Fruit fly (Drosophila melanogaster) whole organism, wandering third instar larva: ENCODE data around the gene CG32055.
A peak's percentile ranks its signal among the peaks of the same experiment; 100 is the strongest.

Experiments used
- Abd-B ChIP-seq: fragments of >200 bp; optimal IDR thresholded peaks from 2 replicates; lab custom pipeline; 2017; ENCODE audit warnings: missing biosample characterization, missing genetic modification characterization
- CG9705 ChIP-seq: fragments of 200-800 bp; sonication (Bioruptor generic); optimal IDR thresholded peaks from 2 replicates; lab custom pipeline; 2018; ENCODE audit warnings: missing biosample characterization, mild to moderate bottlenecking, missing genetic modification characterization
- Dfd ChIP-seq: fragments of >200 bp; optimal IDR thresholded peaks from 2 replicates; lab custom pipeline; 2017; ENCODE audit warnings: missing biosample characterization, missing genetic modification characterization
- Dif ChIP-seq: fragments of 200-275, 200-300 bp; sonication (Bioruptor generic); optimal IDR thresholded peaks from 2 replicates; lab custom pipeline; 2018; ENCODE audit warnings: missing biosample characterization, missing genetic modification characterization; ENCODE audit not compliant: partially characterized antibody
- HLH106 ChIP-seq: fragments of 200-800 bp; optimal IDR thresholded peaks from 3 replicates; lab custom pipeline; 2019; ENCODE audit warnings: missing biosample characterization, mild to moderate bottlenecking, missing genetic modification characterization, moderate library complexity
- Hnf4 ChIP-seq: fragments of 200-800 bp; sonication (Bioruptor generic); optimal IDR thresholded peaks from 2 replicates; lab custom pipeline; 2016; ENCODE audit warnings: missing biosample characterization, mild to moderate bottlenecking, missing genetic modification characterization
- Hr78 ChIP-seq: fragments of >200 bp; optimal IDR thresholded peaks from 2 replicates; lab custom pipeline; 2017; ENCODE audit warnings: missing biosample characterization, missing genetic modification characterization
- Hr83 ChIP-seq: fragments of 200-300 bp; sonication (Bioruptor generic); optimal IDR thresholded peaks from 2 replicates; lab custom pipeline; 2016; ENCODE audit warnings: missing biosample characterization, mild to moderate bottlenecking, missing genetic modification characterization, moderate library complexity; ENCODE audit not compliant: poor library complexity, severe bottlenecking
- Jra ChIP-seq: sonication (Bioruptor generic); optimal IDR thresholded peaks from 2 replicates; lab custom pipeline; 2016; ENCODE audit warnings: missing biosample characterization, missing genetic modification characterization
- N ChIP-seq: fragments of >200 bp; optimal IDR thresholded peaks from 2 replicates; lab custom pipeline; 2018; ENCODE audit warnings: missing biosample characterization, missing external identifiers, missing genetic modification characterization
- OdsH ChIP-seq: fragments of 200-800 bp; sonication (Bioruptor generic); optimal IDR thresholded peaks from 2 replicates; lab custom pipeline; 2016; ENCODE audit warnings: missing biosample characterization, mild to moderate bottlenecking, missing genetic modification characterization
- Sp1 ChIP-seq: fragments of 200-800 bp; sonication (Bioruptor generic); optimal IDR thresholded peaks from 3 replicates; lab custom pipeline; 2019; ENCODE audit warnings: missing biosample characterization, mild to moderate bottlenecking, missing genetic modification characterization, moderate library complexity
- br ChIP-seq: fragments of 200-800 bp; sonication (Bioruptor generic); optimal IDR thresholded peaks from 2 replicates; lab custom pipeline; 2016; ENCODE audit warnings: missing biosample characterization, missing genetic modification characterization
- brk ChIP-seq: fragments of 200-800 bp; sonication (Bioruptor generic); optimal IDR thresholded peaks from 2 replicates; lab custom pipeline; 2016; ENCODE audit warnings: missing biosample characterization, mild to moderate bottlenecking, missing genetic modification characterization
- dl ChIP-seq, 2 experiments: fragments of 175-275, 200-275 bp in 1 of 2; fragments of 200-275 bp in 1 of 2; sonication (Bioruptor generic); optimal IDR thresholded peaks; lab custom pipeline; 2018; ENCODE audit warnings: mild to moderate bottlenecking in 2 of 2, missing biosample characterization in 2 of 2, missing genetic modification characterization in 2 of 2, moderate library complexity in 2 of 2; ENCODE audit not compliant: partially characterized antibody in 2 of 2, insufficient read depth in 1 of 2
- dsf ChIP-seq: sonication (Bioruptor generic); optimal IDR thresholded peaks from 2 replicates; lab custom pipeline; 2016; ENCODE audit warnings: missing biosample characterization, missing genetic modification characterization, borderline replicate concordance
- ey ChIP-seq: fragments of 200-800 bp; sonication (Bioruptor generic); optimal IDR thresholded peaks from 2 replicates; lab custom pipeline; 2016; ENCODE audit warnings: missing biosample characterization, missing genetic modification characterization
- foxo ChIP-seq, 2 experiments: fragments of 200-800 bp; sonication (Bioruptor generic); optimal IDR thresholded peaks; 2 replicates in 1 of 2; 3 replicates in 1 of 2; lab custom pipeline; 2016 to 2017; ENCODE audit warnings: missing biosample characterization in 2 of 2, missing genetic modification characterization in 2 of 2
- fru ChIP-seq: fragments of 200-800 bp; sonication (Bioruptor generic); optimal IDR thresholded peaks from 3 replicates; lab custom pipeline; 2016; ENCODE audit warnings: missing biosample characterization, mild to moderate bottlenecking, missing genetic modification characterization
- jim ChIP-seq: fragments of 175-275, 200-325 bp; sonication (Bioruptor generic); optimal IDR thresholded peaks from 2 replicates; lab custom pipeline; 2016; ENCODE audit warnings: missing biosample characterization, mild to moderate bottlenecking, missing genetic modification characterization
- lola ChIP-seq: fragments of >200 bp; optimal IDR thresholded peaks from 2 replicates; lab custom pipeline; 2017; ENCODE audit warnings: missing biosample characterization, missing genetic modification characterization
- pan ChIP-seq: fragments of >200 bp; optimal IDR thresholded peaks from 2 replicates; lab custom pipeline; 2017
- psq ChIP-seq: fragments of 200-800 bp; sonication (Bioruptor generic); optimal IDR thresholded peaks from 3 replicates; lab custom pipeline; 2017; ENCODE audit warnings: missing biosample characterization, mild to moderate bottlenecking, missing genetic modification characterization, moderate library complexity
- rgr ChIP-seq: fragments of 200-800 bp; sonication (Bioruptor generic); optimal IDR thresholded peaks from 3 replicates; lab custom pipeline; 2016; ENCODE audit warnings: missing biosample characterization, mild to moderate bottlenecking, missing genetic modification characterization
- sage ChIP-seq: fragments of 200-800 bp; sonication (Bioruptor generic); optimal IDR thresholded peaks from 2 replicates; lab custom pipeline; 2016; ENCODE audit warnings: missing biosample characterization, mild to moderate bottlenecking, missing genetic modification characterization
- sv ChIP-seq: fragments of 200-800 bp; sonication (Bioruptor generic); optimal IDR thresholded peaks from 3 replicates; lab custom pipeline; 2016; ENCODE audit warnings: missing biosample characterization, missing genetic modification characterization
- tai ChIP-seq: sonication (Bioruptor generic); optimal IDR thresholded peaks from 2 replicates; lab custom pipeline; 2016; ENCODE audit warnings: missing biosample characterization, missing genetic modification characterization
- woc ChIP-seq: sonication (Bioruptor generic); optimal IDR thresholded peaks from 2 replicates; lab custom pipeline; 2016; ENCODE audit warnings: missing biosample characterization, mild to moderate bottlenecking, missing genetic modification characterization

CG32055 gene

dm6 chr3L:10244606-10245005 is 24.6 kb upstream of the CG32055 start, which contains the start of gene Or67c:
Gene Or67c (minus strand): TSS chr3L:10244706.
- TF ChIP-seq dsf (GFP tag; lab: Kevin White, UChicago) (no peak), foxo (GFP tag; optimal IDR thresholded peaks at IDR 0.05; lab: Kevin White, UChicago) (no peak), br (GFP tag; lab: Kevin White, UChicago) (no peak), woc (GFP tag; lab: Kevin White, UChicago) (no peak), Dif (GFP tag; lab: Kevin White, UChicago) (no peak), Sp1 (GFP tag; lab: Kevin White, UChicago) (no peak), pan (no peak), sage (no peak), CG9705 (GFP tag; lab: Kevin White, UChicago) (no peak), psq (GFP tag; lab: Kevin White, UChicago) (no peak), jim (GFP tag; lab: Kevin White, UChicago) (no peak), Hr83 (GFP tag; lab: Kevin White, UChicago) (no peak), brk (GFP tag; lab: Kevin White, UChicago) (no peak), dl (GFP tag; optimal IDR thresholded peaks at IDR 0.05; lab: Kevin White, UChicago; ENCODE audit: insufficient read depth in 1 of 2, partially characterized antibody in 2 of 2) (no peak), sv (GFP tag; lab: Kevin White, UChicago) (no peak), rgr (GFP tag; lab: Kevin White, UChicago) (no peak), N (GFP tag; lab: Kevin White, UChicago) (no peak)
- TF ChIP-seq, all 38 proteins: peak for 0

DNA sequence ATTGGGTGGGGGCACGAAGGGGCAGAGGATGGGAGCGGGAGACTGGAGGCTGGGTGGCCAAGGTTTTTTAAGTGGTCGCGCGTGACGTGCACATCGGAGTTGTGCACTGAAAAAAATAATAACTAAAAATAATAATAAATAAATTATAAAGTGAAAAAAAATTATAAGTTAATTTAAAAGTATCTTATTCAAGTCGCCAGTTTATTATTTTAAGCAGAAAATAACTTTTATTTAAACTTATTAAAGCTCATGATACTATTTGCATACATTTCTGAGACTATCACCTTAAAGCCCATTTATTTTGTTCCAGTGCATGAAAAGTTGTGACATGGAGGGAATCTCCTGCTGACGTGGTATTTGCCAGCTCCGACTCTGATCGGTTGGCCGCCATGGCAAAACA is 22.3 kb upstream of the CG32055 start:
- peak; percentile 17 for TF ChIP-seq fru (GFP tag; lab: Kevin White, UChicago)
- TF ChIP-seq HLH106 (tag; lab: Kevin White, UChicago): peak; percentile 51
- peak; percentile 12 for TF ChIP-seq ey (GFP tag; lab: Kevin White, UChicago)
- peak; percentile 42 for TF ChIP-seq psq (GFP tag; lab: Kevin White, UChicago)
- no peak for TF ChIP-seq Jra (GFP tag; lab: Kevin White, UChicago)
- peak; percentile 36 for TF ChIP-seq rgr (GFP tag; lab: Kevin White, UChicago)
- TF ChIP-seq OdsH (GFP tag; lab: Kevin White, UChicago): peak; percentile 33
- peak in 1 of 2 experiments; percentile 40 for TF ChIP-seq foxo (GFP tag; optimal IDR thresholded peaks at IDR 0.05; lab: Kevin White, UChicago)
- no peak for TF ChIP-seq dl (GFP tag; optimal IDR thresholded peaks at IDR 0.05; lab: Kevin White, UChicago; ENCODE audit: insufficient read depth in 1 of 2, partially characterized antibody in 2 of 2)
- TF ChIP-seq Sp1 (GFP tag; lab: Kevin White, UChicago): peak; percentile 62

- no peak for TF ChIP-seq HLH106 (tag; lab: Kevin White, UChicago)
- TF ChIP-seq Hr78 (GFP tag; lab: Kevin White, UChicago): no peak
- no peak for TF ChIP-seq woc (GFP tag; lab: Kevin White, UChicago)
- TF ChIP-seq pan: no peak
- no peak for TF ChIP-seq Dfd (GFP tag; lab: Kevin White, UChicago)
- TF ChIP-seq rgr (GFP tag; lab: Kevin White, UChicago): no peak
- TF ChIP-seq CG9705 (GFP tag; lab: Kevin White, UChicago): no peak
- no peak for TF ChIP-seq sv (GFP tag; lab: Kevin White, UChicago)
- TF ChIP-seq foxo (GFP tag; optimal IDR thresholded peaks at IDR 0.05; lab: Kevin White, UChicago): no peak
- no peak for TF ChIP-seq dl (GFP tag; optimal IDR thresholded peaks at IDR 0.05; lab: Kevin White, UChicago; ENCODE audit: insufficient read depth in 1 of 2, partially characterized antibody in 2 of 2)
- TF ChIP-seq Dif (GFP tag; lab: Kevin White, UChicago): no peak
Observed at dm6 chr3L:10238549-10238948, 18.6 kb upstream of the CG32055 start.

DNA sequence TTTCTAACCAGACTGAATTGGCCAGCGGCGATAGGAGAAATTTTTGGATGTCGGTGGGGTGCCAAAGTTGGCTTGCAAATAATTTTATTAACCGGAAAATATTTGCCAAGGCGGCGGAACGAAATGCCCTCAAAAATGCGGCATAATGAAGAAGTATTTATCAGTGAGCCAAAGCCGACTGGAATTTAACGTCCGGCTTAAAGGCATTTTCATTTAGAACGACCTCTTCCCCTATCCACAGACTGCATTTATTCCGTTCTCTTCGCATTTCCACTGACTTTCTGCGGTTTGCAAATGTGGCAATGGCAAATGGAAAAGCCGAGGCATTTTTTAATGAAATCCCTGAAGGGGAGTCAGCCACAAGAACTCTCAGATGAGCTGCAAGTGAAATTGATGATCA is 13.1 kb upstream of the CG32055 start:
- TF ChIP-seq Jra (GFP tag; lab: Kevin White, UChicago) (no peak), Hnf4 (no peak), CG9705 (GFP tag; lab: Kevin White, UChicago) (no peak), HLH106 (tag; lab: Kevin White, UChicago) (no peak), jim (GFP tag; lab: Kevin White, UChicago) (no peak), dsf (GFP tag; lab: Kevin White, UChicago) (no peak), N (GFP tag; lab: Kevin White, UChicago) (no peak), sage (no peak), Sp1 (GFP tag; lab: Kevin White, UChicago) (no peak), Abd-B (GFP tag; lab: Kevin White, UChicago) (no peak), Hr83 (GFP tag; lab: Kevin White, UChicago) (no peak), lola (GFP tag; lab: Kevin White, UChicago) (no peak), Dfd (GFP tag; lab: Kevin White, UChicago) (no peak), tai (GFP tag; lab: Kevin White, UChicago) (no peak), fru (GFP tag; lab: Kevin White, UChicago) (no peak)
